Fruit fly (Drosophila melanogaster) whole organism, pupa: ENCODE data around the gene CG3436.

ENCODE experiments used
- CG10348 ChIP-seq: fragments of 200-800 bp; sonication (Bioruptor generic); IDR thresholded peaks from 2 replicates; pipeline ENCODE4 v1.3.6; 2022; ENCODE audit warnings: missing biosample characterization, missing genetic modification characterization
- CG12605 ChIP-seq: fragments of 200-800 bp; sonication (Bioruptor generic); IDR thresholded peaks from 2 replicates; pipeline ENCODE4 v1.3.6; 2022; ENCODE audit warnings: missing biosample characterization, missing genetic modification characterization
- CG13204 ChIP-seq: fragments of 200-800 bp; sonication (Bioruptor generic); optimal IDR thresholded peaks from 2 replicates; lab custom pipeline; 2018; ENCODE audit warnings: missing biosample characterization, mild to moderate bottlenecking, missing genetic modification characterization, moderate library complexity
- CG14655 ChIP-seq: fragments of 200-800 bp; sonication (Bioruptor generic); optimal IDR thresholded peaks from 3 replicates; lab custom pipeline; 2017; ENCODE audit warnings: mild to moderate bottlenecking, missing biosample characterization, missing genetic modification reagents, missing genetic modification characterization
- CG15710 ChIP-seq: fragments of 200-800 bp; sonication (Bioruptor generic); optimal IDR thresholded peaks from 2 replicates; lab custom pipeline; 2018; ENCODE audit warnings: missing biosample characterization, mild to moderate bottlenecking, missing genetic modification characterization, moderate library complexity
- CG17806 ChIP-seq: fragments of 200-800 bp; sonication (Bioruptor generic); optimal IDR thresholded peaks from 2 replicates; lab custom pipeline; 2018; ENCODE audit warnings: missing biosample characterization, mild to moderate bottlenecking, missing genetic modification characterization, moderate library complexity
- CG32121 ChIP-seq: fragments of 200-800 bp; sonication (Bioruptor generic); IDR thresholded peaks from 2 replicates; pipeline ENCODE4 v1.3.6; 2022; ENCODE audit warnings: missing biosample characterization, missing genetic modification characterization
- CG34367 ChIP-seq: fragments of 200-800 bp; sonication (Bioruptor generic); optimal IDR thresholded peaks from 2 replicates; lab custom pipeline; 2018; ENCODE audit warnings: missing biosample characterization, mild to moderate bottlenecking, missing genetic modification characterization
- CG4496 ChIP-seq: fragments of 200-800 bp; sonication (Bioruptor generic); IDR thresholded peaks from 3 replicates; pipeline ENCODE4 v1.3.6; 2022; ENCODE audit warnings: missing biosample characterization, missing genetic modification characterization
- CG8159 ChIP-seq: fragments of 200-800 bp; sonication (Bioruptor generic); optimal IDR thresholded peaks from 3 replicates; lab custom pipeline; 2018; ENCODE audit warnings: missing biosample characterization, mild to moderate bottlenecking, missing genetic modification characterization, moderate library complexity
- CG8301 ChIP-seq: fragments of 200-800 bp; sonication (Bioruptor generic); optimal IDR thresholded peaks from 2 replicates; lab custom pipeline; 2018; ENCODE audit warnings: missing biosample characterization, mild to moderate bottlenecking, missing genetic modification characterization
- CG9948 ChIP-seq: fragments of 200-800 bp; sonication (Bioruptor generic); optimal IDR thresholded peaks from 2 replicates; lab custom pipeline; 2018; ENCODE audit warnings: missing biosample characterization, mild to moderate bottlenecking, missing genetic modification characterization, moderate library complexity
- D1 ChIP-seq: fragments of 200-800 bp; sonication (Bioruptor generic); optimal IDR thresholded peaks from 2 replicates; lab custom pipeline; 2018; ENCODE audit warnings: missing biosample characterization, mild to moderate bottlenecking, missing genetic modification characterization, moderate library complexity
- EcR ChIP-seq: fragments of 200-800 bp; sonication (Bioruptor generic); optimal IDR thresholded peaks from 3 replicates; lab custom pipeline; 2019; ENCODE audit warnings: missing biosample characterization, missing genetic modification characterization, mild to moderate bottlenecking, moderate library complexity, missing genetic modification reagents
- Ets98B ChIP-seq: fragments of 200-800 bp; sonication (Bioruptor generic); IDR thresholded peaks from 2 replicates; pipeline ENCODE4 v1.3.6; 2022; ENCODE audit warnings: missing biosample characterization, missing genetic modification characterization
- Pif1A ChIP-seq: fragments of 200-800 bp; sonication (Bioruptor generic); optimal IDR thresholded peaks from 3 replicates; lab custom pipeline; 2016; ENCODE audit warnings: missing biosample characterization, missing genetic modification characterization
- Pif1B ChIP-seq: fragments of 200-800 bp; sonication (Bioruptor generic); optimal IDR thresholded peaks from 3 replicates; lab custom pipeline; 2016; ENCODE audit warnings: missing biosample characterization, missing genetic modification characterization
- Snoo ChIP-seq: fragments of 200-800 bp; sonication (Bioruptor generic); optimal IDR thresholded peaks from 3 replicates; lab custom pipeline; 2017; ENCODE audit warnings: missing biosample characterization, mild to moderate bottlenecking, missing genetic modification characterization, inconsistent platforms
- fd96Ca ChIP-seq: fragments of 200-800 bp; sonication (Bioruptor generic); IDR thresholded peaks from 3 replicates; pipeline ENCODE4 v1.3.6; 2022; ENCODE audit warnings: missing biosample characterization, missing genetic modification characterization
- gl ChIP-seq: fragments of 200-800 bp; sonication (Bioruptor generic); optimal IDR thresholded peaks from 2 replicates; lab custom pipeline; 2018; ENCODE audit warnings: missing biosample characterization, mild to moderate bottlenecking, missing genetic modification characterization
- rn ChIP-seq: fragments of 200-800 bp; sonication (Bioruptor generic); IDR thresholded peaks from 2 replicates; pipeline ENCODE4 v1.3.6; 2022; ENCODE audit warnings: missing biosample characterization, missing genetic modification characterization

The CG3436 gene

dm6 chr2L:123007-123327 lies 32.9 kb upstream of the CG3436 start:
- no peak for TF ChIP-seq CG13204 (GFP tag; lab: Kevin White, UChicago)
- TF ChIP-seq CG17806 (tag; lab: Kevin White, UChicago) = no peak
- no peak for TF ChIP-seq Ets98B
- TF ChIP-seq CG4496 (GFP tag; lab: Robert Waterston, UW) = no peak
- TF ChIP-seq Pif1A (GFP tag; lab: Kevin White, UChicago) = no peak
- no peak for TF ChIP-seq CG34367 (tag; lab: Kevin White, UChicago)
- TF ChIP-seq CG10348 (GFP tag; lab: Robert Waterston, UW) = no peak
- no peak for TF ChIP-seq CG8301
- no peak for TF ChIP-seq CG14655 (GFP tag; lab: Kevin White, UChicago)
- no peak for TF ChIP-seq D1 (tag; lab: Kevin White, UChicago)
- TF ChIP-seq Pif1B (GFP tag; lab: Kevin White, UChicago) = no peak
- no peak for TF ChIP-seq CG8159
- TF ChIP-seq CG12605 (GFP tag; lab: Robert Waterston, UW) = no peak
- TF ChIP-seq fd96Ca = no peak
- no peak for TF ChIP-seq Snoo
- no peak for TF ChIP-seq CG32121 (GFP tag; lab: Robert Waterston, UW)
- no peak for TF ChIP-seq EcR (GFP tag; lab: Kevin White, UChicago)
- TF ChIP-seq gl (tag; lab: Kevin White, UChicago) = no peak

- TF ChIP-seq fd96Ca = no peak
- TF ChIP-seq CG8159 = no peak
- no peak for TF ChIP-seq CG34367 (tag; lab: Kevin White, UChicago)
- TF ChIP-seq CG4496 (GFP tag; lab: Robert Waterston, UW) = no peak
- TF ChIP-seq CG9948 (tag; lab: Kevin White, UChicago) = no peak
- no peak for TF ChIP-seq Pif1A (GFP tag; lab: Kevin White, UChicago)
- TF ChIP-seq Snoo = no peak
- no peak for TF ChIP-seq rn (GFP tag; lab: Robert Waterston, UW)
- TF ChIP-seq CG14655 (GFP tag; lab: Kevin White, UChicago) = no peak
- no peak for TF ChIP-seq CG10348 (GFP tag; lab: Robert Waterston, UW)
- TF ChIP-seq Ets98B = no peak
- no peak for TF ChIP-seq EcR (GFP tag; lab: Kevin White, UChicago)
- TF ChIP-seq gl (tag; lab: Kevin White, UChicago) = no peak
- no peak for TF ChIP-seq D1 (tag; lab: Kevin White, UChicago)
- no peak for TF ChIP-seq CG12605 (GFP tag; lab: Robert Waterston, UW)
- TF ChIP-seq Pif1B (GFP tag; lab: Kevin White, UChicago) = no peak
- no peak for TF ChIP-seq CG13204 (GFP tag; lab: Kevin White, UChicago)
- no peak for TF ChIP-seq CG32121 (GFP tag; lab: Robert Waterston, UW)
These were observed 30.2 kb upstream of the CG3436 start for dm6 chr2L:125364-126252.

- 0 out of 3 replicates have a peak, but pooled peaks have one; percentile 24 for TF ChIP-seq CG4496 (GFP tag; lab: Robert Waterston, UW)
- TF ChIP-seq fd96Ca = no peak
- peak; percentile 53 for TF ChIP-seq EcR (GFP tag; lab: Kevin White, UChicago)
- TF ChIP-seq CG14655 (GFP tag; lab: Kevin White, UChicago) = no peak
- TF ChIP-seq rn (GFP tag; lab: Robert Waterston, UW) = no peak
- TF ChIP-seq CG34367 (tag; lab: Kevin White, UChicago) = no peak
- TF ChIP-seq Pif1A (GFP tag; lab: Kevin White, UChicago) = peak; percentile 13
- TF ChIP-seq gl (tag; lab: Kevin White, UChicago) = peak; percentile 35
- TF ChIP-seq Pif1B (GFP tag; lab: Kevin White, UChicago) = peak; percentile 31
- TF ChIP-seq CG13204 (GFP tag; lab: Kevin White, UChicago) = peak; percentile 25
These were observed 27.5 kb upstream of the CG3436 start for dm6 chr2L:128296-128715.

- TF ChIP-seq CG9948 (tag; lab: Kevin White, UChicago) (no peak), CG4496 (GFP tag; lab: Robert Waterston, UW) (peak; percentile 73), CG13204 (GFP tag; lab: Kevin White, UChicago) (peak; percentile 83), fd96Ca (peak; percentile 61; the same call in 1 of the 3 replicates), gl (tag; lab: Kevin White, UChicago) (peak; percentile 63), CG8159 (peak; percentile 12), CG14655 (GFP tag; lab: Kevin White, UChicago) (no peak), Ets98B (peak; percentile 57; the same call in 1 of the 2 replicates), Pif1A (GFP tag; lab: Kevin White, UChicago) (peak; percentile 54), CG15710 (tag; lab: Kevin White, UChicago) (no peak), CG12605 (GFP tag; lab: Robert Waterston, UW) (peak; percentile 80), Snoo (peak; percentile 39), CG32121 (GFP tag; lab: Robert Waterston, UW) (peak; percentile 69), Pif1B (GFP tag; lab: Kevin White, UChicago) (peak; percentile 70), EcR (GFP tag; lab: Kevin White, UChicago) (peak; percentile 68), D1 (tag; lab: Kevin White, UChicago) (no peak)
- TF ChIP-seq, all 21 proteins: peak for 12
These were observed 26.6 kb upstream of the CG3436 start for dm6 chr2L:128977-129941.
